Worm (Caenorhabditis elegans): ENCODE results near the gene C12D8.13.

DNA sequence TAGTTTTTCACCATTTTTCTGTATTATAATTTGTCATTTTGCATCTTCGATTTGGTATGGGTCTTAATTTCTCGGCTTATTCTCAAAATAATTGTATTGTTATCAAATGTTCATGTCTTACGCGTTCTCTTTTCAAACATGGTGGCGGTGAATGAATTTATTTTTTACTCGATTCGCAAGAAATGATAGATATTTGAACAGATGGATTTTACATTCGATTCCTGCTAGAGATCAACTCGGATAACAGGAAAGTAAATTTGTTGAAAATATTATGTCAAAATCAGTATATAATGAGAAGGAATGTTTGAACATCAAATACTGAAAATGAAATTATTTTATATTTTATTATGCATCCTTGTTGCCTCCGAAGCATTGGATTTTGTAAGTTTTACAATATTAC is 37.5 kb downstream of the C12D8.13 start, which contains the start of gene ZK856.4:
- TF ChIP-seq dao-5 (tag; optimal IDR thresholded peaks at IDR 0.05) = no peak
- TF ChIP-seq him-1 (tag; optimal IDR thresholded peaks at IDR 0.05) = no peak
- no peak for TF ChIP-seq W03F9.2 (tag; optimal IDR thresholded peaks at IDR 0.05)
